Fruit fly (Drosophila melanogaster): ENCODE data around the gene smog.

Gene smog

DNA sequence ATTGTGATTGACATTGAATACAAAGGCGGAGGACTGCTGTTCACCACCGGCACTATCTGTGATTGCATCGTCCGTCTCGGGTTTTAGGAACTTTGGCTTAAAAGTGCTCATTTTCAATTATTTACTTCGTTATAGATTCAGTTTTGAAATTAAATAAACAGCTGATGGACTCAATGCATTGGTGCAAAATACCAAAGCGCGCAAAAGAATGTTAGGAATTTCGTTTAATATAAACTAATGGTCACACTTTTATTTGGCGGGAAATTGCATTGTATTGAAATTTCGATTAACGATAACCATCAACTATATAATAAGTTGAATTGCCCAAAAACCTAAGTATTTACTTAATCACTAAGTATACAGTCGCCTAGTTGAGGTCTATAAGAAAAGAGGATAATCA, 34.6 kb upstream of the smog start, which contains the start of gene CG3225 (continued):
- no peak for TF ChIP-seq ash1 (GFP tag; optimal IDR thresholded peaks at IDR 0.05)
- no peak for TF ChIP-seq shn (GFP tag; optimal IDR thresholded peaks at IDR 0.05)
- no peak for TF ChIP-seq CG16779 (GFP tag; IDR thresholded peaks at IDR 0.05)
- TF ChIP-seq CG14710 (tag; optimal IDR thresholded peaks at IDR 0.05), result peak; percentile 46
- no peak for TF ChIP-seq chn (GFP tag; optimal IDR thresholded peaks at IDR 0.05)
- TF ChIP-seq YL-1 (GFP tag; optimal IDR thresholded peaks at IDR 0.05), result no peak
- TF ChIP-seq CrebB (tag; optimal IDR thresholded peaks at IDR 0.05), result no peak
- peak; percentile 95 for TF ChIP-seq Dp (GFP tag; optimal IDR thresholded peaks at IDR 0.05)
- no peak for TF ChIP-seq Bdp1 (GFP tag; optimal IDR thresholded peaks at IDR 0.05)
- no peak for TF ChIP-seq Ravus (GFP tag; IDR thresholded peaks at IDR 0.05)
- no peak for TF ChIP-seq BtbVII (GFP tag; optimal IDR thresholded peaks at IDR 0.05)
- TF ChIP-seq br (optimal IDR thresholded peaks at IDR 0.05), result no peak
- TF ChIP-seq CTCF (GFP tag; optimal IDR thresholded peaks at IDR 0.05), result no peak
- TF ChIP-seq amos (GFP tag; IDR thresholded peaks at IDR 0.05; ENCODE audit: partially characterized antibody), result no peak; the same call in 1 of the 2 replicates
- no peak for TF ChIP-seq NfI (GFP tag; optimal IDR thresholded peaks at IDR 0.05)
- no peak for TF ChIP-seq CG9609 (GFP tag; optimal IDR thresholded peaks at IDR 0.05)
- no peak for TF ChIP-seq HHEX (GFP tag; optimal IDR thresholded peaks at IDR 0.05)
- no peak for TF ChIP-seq CG12769 (tag; optimal IDR thresholded peaks at IDR 0.05)
- TF ChIP-seq org-1 (GFP tag; optimal IDR thresholded peaks at IDR 0.05), result no peak
- TF ChIP-seq Doc2 (GFP tag; IDR thresholded peaks at IDR 0.05), result no peak
- TF ChIP-seq pzg (GFP tag; optimal IDR thresholded peaks at IDR 0.05), result peak; percentile 89
- TF ChIP-seq Six4 (GFP tag; optimal IDR thresholded peaks at IDR 0.05), result no peak
- no peak for TF ChIP-seq NK7.1 (GFP tag; optimal IDR thresholded peaks at IDR 0.05)
- TF ChIP-seq MTF-1 (GFP tag; optimal IDR thresholded peaks at IDR 0.05; ENCODE audit: borderline replicate concordance), result no peak
- TF ChIP-seq ase (GFP tag; IDR thresholded peaks at IDR 0.05), result no peak
- TF ChIP-seq Dbx (GFP tag; IDR thresholded peaks at IDR 0.05), result no peak
- TF ChIP-seq danr (GFP tag; IDR thresholded peaks at IDR 0.05), result no peak
- TF ChIP-seq CG10979 (tag; optimal IDR thresholded peaks at IDR 0.05), result no peak
- TF ChIP-seq CG9932 (GFP tag; IDR thresholded peaks at IDR 0.05), result no peak
- no peak for TF ChIP-seq onecut (GFP tag; IDR thresholded peaks at IDR 0.05)
- TF ChIP-seq B-H1 (GFP tag; IDR thresholded peaks at IDR 0.05), result no peak
- no peak for TF ChIP-seq ems (GFP tag; optimal IDR thresholded peaks at IDR 0.05)

DNA sequence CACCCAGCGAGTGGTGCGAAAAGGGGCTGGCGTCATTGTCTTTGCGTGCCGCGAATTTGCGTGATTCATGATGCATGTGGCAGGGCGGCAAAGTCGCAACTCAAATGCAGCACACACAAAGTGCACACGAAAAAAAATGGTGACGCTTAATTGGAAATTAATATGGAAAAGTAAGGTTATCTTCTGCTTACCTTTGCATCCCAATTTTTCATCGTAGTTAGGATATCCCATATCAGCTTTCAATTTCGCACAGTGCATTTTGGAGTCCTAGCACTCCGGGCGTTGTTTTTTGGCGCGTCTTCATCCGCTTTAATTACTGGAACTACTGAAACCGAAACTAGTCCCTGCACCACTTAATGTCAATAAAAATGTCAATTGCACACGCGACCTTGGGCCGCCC, 32.7 kb upstream of the smog start:
- 0 out of 3 replicates have a peak, but pooled peaks have one; percentile 7 for TF ChIP-seq row (GFP tag; IDR thresholded peaks at IDR 0.05)
- peak; percentile 53 for TF ChIP-seq Med (GFP tag)
- no peak for TF ChIP-seq CG8765 (GFP tag; IDR thresholded peaks at IDR 0.05)
- TF ChIP-seq zfh1 (GFP tag; IDR thresholded peaks at IDR 0.05), result 0 out of 3 replicates have a peak, but pooled peaks have one; percentile 22
- peak; percentile 23 for TF ChIP-seq CG2120 (GFP tag; optimal IDR thresholded peaks at IDR 0.05)
- TF ChIP-seq prd (optimal IDR thresholded peaks at IDR 0.05), result no peak
- TF ChIP-seq prd (GFP tag; IDR thresholded peaks at IDR 0.05), result 0 out of 3 replicates have a peak, but pooled peaks have one; percentile 21
- peak; percentile 11; the same call in 1 of the 3 replicates for TF ChIP-seq ci (GFP tag; IDR thresholded peaks at IDR 0.05)
- 0 out of 2 replicates have a peak, but pooled peaks have one; percentile 37 for TF ChIP-seq ranshi (GFP tag; IDR thresholded peaks at IDR 0.05)
- no peak for TF ChIP-seq ham (GFP tag; IDR thresholded peaks at IDR 0.05)
- TF ChIP-seq Blimp-1 (GFP tag; optimal IDR thresholded peaks at IDR 0.05), result no peak
- no peak for TF ChIP-seq CG11723 (GFP tag; optimal IDR thresholded peaks at IDR 0.05)
